Fruit fly (Drosophila melanogaster): ENCODE data around the gene Trp1.
A peak's percentile ranks its signal among the peaks of the same experiment; 100 is the strongest.

DNA sequence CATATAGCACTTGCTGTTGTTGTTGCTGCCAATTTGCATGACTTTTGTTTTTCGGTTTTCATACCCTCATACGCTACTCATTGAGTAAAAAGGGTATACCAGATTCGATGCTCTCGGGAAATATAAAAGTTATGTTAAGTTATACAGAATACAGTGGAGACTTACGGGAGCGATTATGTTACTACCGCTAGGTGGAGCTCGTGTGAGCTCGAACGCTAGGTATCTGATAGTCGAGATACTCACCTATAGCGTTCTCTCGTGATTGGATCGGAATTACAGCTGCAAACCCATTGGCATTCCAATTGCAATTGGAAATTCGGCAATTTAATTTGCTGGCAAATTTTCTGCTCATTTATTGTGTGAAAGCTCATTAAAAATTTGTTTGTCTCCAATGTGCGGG lies 24.2 kb downstream of the Trp1 start:
- TF ChIP-seq CG16779 (tag; optimal IDR thresholded peaks at IDR 0.05) (no peak), CG6808 (GFP tag; optimal IDR thresholded peaks at IDR 0.05) (no peak), spab (GFP tag; optimal IDR thresholded peaks at IDR 0.05) (no peak), Ets21C (GFP tag; optimal IDR thresholded peaks at IDR 0.05) (no peak), OdsH (GFP tag; optimal IDR thresholded peaks at IDR 0.05) (peak; percentile 19), CG31627 (GFP tag; optimal IDR thresholded peaks at IDR 0.05) (no peak), fkh (GFP tag; optimal IDR thresholded peaks at IDR 0.05) (no peak)

Measured in whole organism, prepupa.